Worm (Caenorhabditis elegans): ENCODE data around the gene pept-1.

pept-1 gene

DNA sequence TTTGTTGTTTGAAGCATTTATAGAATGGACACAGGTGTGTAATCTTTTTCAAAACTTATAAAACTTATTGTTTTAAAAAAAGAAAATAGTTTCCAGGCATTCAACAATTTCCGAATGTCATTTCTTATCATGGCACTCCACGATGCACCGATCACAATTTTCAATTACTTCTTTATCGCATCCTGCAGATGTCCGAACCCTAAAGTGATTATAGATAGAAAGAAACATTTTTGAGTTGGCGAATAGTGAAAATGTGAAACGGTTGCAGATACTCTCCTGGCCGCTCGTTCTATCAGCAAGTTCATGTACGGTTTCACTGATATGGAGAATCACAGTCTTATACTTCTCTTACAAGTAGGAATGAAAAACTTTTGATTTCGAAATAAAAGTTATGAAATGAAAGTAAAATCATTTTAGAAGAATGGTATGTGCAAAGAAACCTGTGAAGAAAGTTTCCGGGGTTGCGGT lies 6.4 kb downstream of the pept-1 start, which contains the start of gene C15B12.2:
TSS of gene C15B12.2 (plus strand) at position 418 of the 468 bp plus-strand sequence.
- peak; percentile 31 for TF ChIP-seq crh-2 (tag; optimal IDR thresholded peaks at IDR 0.05)
- no peak for TF ChIP-seq nhr-23 (tag; optimal IDR thresholded peaks at IDR 0.05)
- peak; percentile 46 for TF ChIP-seq sma-9 (GFP tag; optimal IDR thresholded peaks at IDR 0.05)
- no peak for TF ChIP-seq sma-9 (tag; optimal IDR thresholded peaks at IDR 0.05)
- TF ChIP-seq fos-1 (tag; optimal IDR thresholded peaks at IDR 0.05) = peak; percentile 71
- TF ChIP-seq sem-4 (tag; optimal IDR thresholded peaks at IDR 0.05) = no peak

DNA sequence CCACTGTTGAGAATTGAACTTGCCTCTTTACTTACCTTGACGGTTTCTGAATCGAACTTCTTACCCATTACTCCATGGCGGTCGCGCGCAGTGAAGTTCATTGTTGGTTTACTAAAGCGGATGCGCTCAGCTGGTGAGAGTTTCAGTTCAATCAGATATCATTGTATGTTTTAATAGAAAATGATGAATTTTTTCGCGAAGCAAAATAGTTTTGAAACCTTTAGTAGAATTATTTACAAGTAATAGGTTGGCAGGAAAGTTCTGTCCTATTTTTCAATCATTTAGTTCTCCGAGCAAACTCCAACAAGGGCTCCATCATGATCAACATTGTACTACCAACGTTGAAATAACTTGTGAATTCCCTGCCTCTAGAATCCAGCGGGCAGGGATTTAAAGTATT lies 10.8 kb downstream of the pept-1 start, which contains the start of gene C15B12.3:
TSS of gene C15B12.3 (minus strand) at position 101 of the 400 bp plus-strand sequence.
- TF ChIP-seq unc-55 (GFP tag; optimal IDR thresholded peaks at IDR 0.05) (no peak), C34F6.9 (tag; optimal IDR thresholded peaks at IDR 0.05) (no peak), nhr-25 (tag; optimal IDR thresholded peaks at IDR 0.05) (no peak), peb-1 (tag; optimal IDR thresholded peaks at IDR 0.05) (no peak), ZK546.5 (tag; optimal IDR thresholded peaks at IDR 0.05) (no peak), nhr-11 (tag; optimal IDR thresholded peaks at IDR 0.05) (no peak), elt-3 (tag; optimal IDR thresholded peaks at IDR 0.05) (no peak), aly-2 (tag; optimal IDR thresholded peaks at IDR 0.05) (no peak), nhr-23 (tag; optimal IDR thresholded peaks at IDR 0.05) (no peak), lsy-2 (tag; optimal IDR thresholded peaks at IDR 0.05) (no peak), fos-1 (tag; optimal IDR thresholded peaks at IDR 0.05) (no peak), nhr-77 (tag; optimal IDR thresholded peaks at IDR 0.05) (no peak), unc-62 (GFP tag; optimal IDR thresholded peaks at IDR 0.05) (no peak), mdl-1 (tag; optimal IDR thresholded peaks at IDR 0.05) (no peak)

DNA sequence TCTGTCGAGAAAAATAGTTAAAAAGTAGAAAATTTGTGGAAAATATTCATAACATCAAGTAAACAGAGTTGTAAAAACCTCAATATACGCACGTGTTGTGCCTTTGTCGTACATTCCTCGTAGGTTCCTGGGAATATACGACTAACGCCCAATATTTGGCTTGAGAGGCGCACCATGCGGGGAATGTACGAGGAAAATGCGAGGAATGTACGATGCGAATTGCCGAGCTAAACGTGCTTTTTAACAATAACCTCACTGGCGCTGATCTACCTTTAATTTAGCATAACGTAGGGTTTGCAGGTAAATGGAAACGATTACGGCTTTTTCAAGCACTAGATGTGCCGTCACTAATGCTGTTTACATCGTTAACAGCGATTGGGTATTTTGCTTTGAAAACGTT lies 11.8 kb downstream of the pept-1 start, which contains the start of gene C15B12.9:
TSS of gene C15B12.9 (plus strand) at position 301 of the 400 bp plus-strand sequence.
- TF ChIP-seq lin-39 (tag; optimal IDR thresholded peaks at IDR 0.05) = no peak
- TF ChIP-seq elt-1 (tag; optimal IDR thresholded peaks at IDR 0.05) = no peak
- no peak for TF ChIP-seq nhr-11 (tag; optimal IDR thresholded peaks at IDR 0.05)
- TF ChIP-seq fos-1 (tag; optimal IDR thresholded peaks at IDR 0.05) = no peak
- TF ChIP-seq nhr-25 (tag; optimal IDR thresholded peaks at IDR 0.05) = no peak
- no peak for TF ChIP-seq nhr-6 (tag; optimal IDR thresholded peaks at IDR 0.05)

DNA sequence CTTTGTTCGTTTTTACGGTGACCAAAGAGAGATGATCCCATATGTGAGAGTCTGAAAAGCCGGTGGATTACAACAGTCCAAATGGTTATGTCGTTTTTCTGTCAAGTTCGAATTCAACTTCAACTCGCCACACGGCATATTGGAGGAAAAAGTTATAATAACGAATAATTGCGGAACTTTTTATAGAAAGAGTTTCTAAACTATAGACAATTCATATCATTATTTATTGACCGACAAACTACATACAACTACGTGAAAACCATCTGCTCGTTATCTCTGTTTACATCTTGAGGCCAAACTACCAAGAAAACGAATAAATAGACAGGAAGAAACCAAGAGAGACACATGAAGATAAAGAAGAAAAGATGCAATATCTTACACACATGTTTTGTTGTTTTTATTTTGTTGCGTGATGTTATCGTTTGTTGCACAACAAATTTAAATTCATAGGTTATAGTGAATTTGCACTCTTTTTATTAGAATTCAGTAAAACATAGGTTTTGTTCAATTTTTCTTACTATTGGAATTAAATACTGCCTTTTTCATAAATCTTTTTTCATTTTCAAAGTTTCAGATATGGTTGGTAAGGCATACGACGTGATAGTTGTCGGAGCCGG lies 17.1 kb downstream of the pept-1 start, which contains the start of the genes C15B12.4 and C15B12.8:
TSS of gene C15B12.4 (minus strand) at position 51 of the 617 bp plus-strand sequence.
TSS of gene C15B12.8 (plus strand) at position 567 of the 617 bp plus-strand sequence.
- TF ChIP-seq nhr-11 (tag; optimal IDR thresholded peaks at IDR 0.05) (no peak), lin-13 (GFP tag; optimal IDR thresholded peaks at IDR 0.05) (no peak), nhr-237 (tag; optimal IDR thresholded peaks at IDR 0.05) (no peak), gmeb-1 (tag; optimal IDR thresholded peaks at IDR 0.05) (no peak), nhr-23 (tag; optimal IDR thresholded peaks at IDR 0.05) (no peak), mbf-1 (tag; optimal IDR thresholded peaks at IDR 0.05) (no peak), aly-2 (tag; optimal IDR thresholded peaks at IDR 0.05) (no peak), nhr-77 (tag; optimal IDR thresholded peaks at IDR 0.05) (no peak), alr-1 (tag; optimal IDR thresholded peaks at IDR 0.05) (no peak), ZK546.5 (tag; optimal IDR thresholded peaks at IDR 0.05) (no peak), lin-39 (tag; optimal IDR thresholded peaks at IDR 0.05) (no peak), crh-2 (tag; optimal IDR thresholded peaks at IDR 0.05) (no peak)

DNA sequence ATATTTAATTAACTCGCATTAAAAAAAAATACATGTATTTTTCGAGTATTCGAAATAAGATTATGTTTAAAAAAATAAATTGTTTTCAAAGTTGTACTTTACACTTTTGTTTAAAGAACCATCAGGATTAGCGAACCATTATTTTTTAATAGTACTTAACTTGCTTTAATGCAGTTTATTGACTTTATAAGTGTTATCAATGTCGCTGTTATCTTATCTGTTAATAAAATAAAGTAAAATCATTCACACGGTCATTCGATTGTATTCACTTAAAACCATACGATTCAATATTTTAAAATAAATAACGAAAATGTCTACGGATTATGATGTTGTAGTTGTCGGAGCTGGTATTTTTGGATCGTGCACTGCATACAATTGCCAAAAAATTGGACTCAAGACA lies 19.9 kb downstream of the pept-1 start, which contains the start of gene C15B12.1:
TSS of gene C15B12.1 (plus strand) at position 271 of the 400 bp plus-strand sequence.
- TF ChIP-seq F13H6.1 (tag; optimal IDR thresholded peaks at IDR 0.05) = no peak
- TF ChIP-seq fos-1 (tag; optimal IDR thresholded peaks at IDR 0.05) = peak; percentile 17

DNA sequence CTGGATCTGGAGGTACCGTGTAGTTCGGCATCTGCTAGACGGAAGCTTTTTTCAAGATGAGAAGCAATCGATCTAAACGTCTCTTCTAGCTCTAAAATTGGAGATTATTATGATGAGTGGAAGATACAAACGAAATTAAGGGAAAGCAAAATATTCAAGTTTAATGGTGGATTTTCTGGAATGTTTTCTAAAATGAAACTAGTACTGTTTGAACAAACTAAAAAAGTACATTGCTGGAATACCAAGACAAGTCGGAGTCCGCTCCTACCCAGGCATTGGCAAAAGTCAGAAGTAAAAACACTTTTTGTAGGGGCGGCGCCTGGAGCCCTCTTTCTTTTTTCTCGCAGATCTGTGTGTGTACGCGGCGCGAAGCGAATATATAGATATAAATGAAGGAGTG lies 28.1 kb downstream of the pept-1 start, which contains the start of gene gar-1:
TSS of gene gar-1 (minus strand) at position 101 of the 400 bp plus-strand sequence.
- no peak for TF ChIP-seq dmd-4 (tag; optimal IDR thresholded peaks at IDR 0.05)
- no peak for TF ChIP-seq lin-11 (tag; optimal IDR thresholded peaks at IDR 0.05)
- TF ChIP-seq nhr-77 (tag; optimal IDR thresholded peaks at IDR 0.05) = no peak
- TF ChIP-seq gmeb-1 (tag; optimal IDR thresholded peaks at IDR 0.05) = no peak
- TF ChIP-seq egl-27 (tag; optimal IDR thresholded peaks at IDR 0.05) = no peak
- TF ChIP-seq Y55F3AM.14 (GFP tag; optimal IDR thresholded peaks at IDR 0.05) = no peak
- no peak for TF ChIP-seq alr-1 (tag; optimal IDR thresholded peaks at IDR 0.05)
